Fruit fly (Drosophila melanogaster) whole organism, embryonic: Measurements from ENCODE around the gene Ugt305A1.

Experiments used
- ATbp ChIP-seq: fragments of 200-800 bp; sonication (Bioruptor generic); optimal IDR thresholded peaks from 2 replicates; lab custom pipeline; 2017; ENCODE audit warnings: missing biosample characterization, mild to moderate bottlenecking, missing genetic modification characterization, missing genetic modification reagents
- Adf1 ChIP-seq: fragments of 200-800 bp; sonication (Bioruptor generic); IDR thresholded peaks from 2 replicates; pipeline ENCODE4 v1.3.6; 2022; ENCODE audit warnings: missing biosample characterization, missing genetic modification characterization
- Atf3 ChIP-seq: fragments of 200-800 bp; sonication (Bioruptor generic); optimal IDR thresholded peaks from 3 replicates; lab custom pipeline; 2016; ENCODE audit warnings: missing biosample characterization, missing genetic modification characterization
- B-H1 ChIP-seq: fragments of 200-800 bp; sonication (Bioruptor generic); IDR thresholded peaks from 3 replicates; pipeline ENCODE4 v1.3.6; 2022; ENCODE audit warnings: missing biosample characterization, missing genetic modification characterization
- Bteb2 ChIP-seq: fragments of 200-800 bp; sonication (Bioruptor generic); optimal IDR thresholded peaks from 2 replicates; lab custom pipeline; 2016; ENCODE audit warnings: missing biosample characterization, missing genetic modification characterization
- CG12071 ChIP-seq: fragments of 200-800 bp; sonication (Bioruptor generic); optimal IDR thresholded peaks from 3 replicates; lab custom pipeline; 2018; ENCODE audit warnings: missing biosample characterization, mild to moderate bottlenecking, missing genetic modification characterization
- CG12659 ChIP-seq: fragments of 200-800 bp; sonication (Bioruptor generic); optimal IDR thresholded peaks from 3 replicates; lab custom pipeline; 2017; ENCODE audit warnings: mild to moderate bottlenecking, missing biosample characterization, missing genetic modification reagents, missing genetic modification characterization
- CG13123 ChIP-seq: fragments of 200-800 bp; sonication (Bioruptor generic); optimal IDR thresholded peaks from 2 replicates; lab custom pipeline; 2016; ENCODE audit warnings: missing biosample characterization, missing genetic modification characterization
- CG14050 ChIP-seq: fragments of 200-800 bp; sonication (Bioruptor generic); IDR thresholded peaks from 3 replicates; pipeline ENCODE4 v1.3.6; 2022; ENCODE audit warnings: missing biosample characterization, missing genetic modification characterization
- CG1529 ChIP-seq: fragments of 200-800 bp; sonication (Bioruptor generic); optimal IDR thresholded peaks from 3 replicates; lab custom pipeline; 2018; ENCODE audit warnings: missing biosample characterization, missing genetic modification characterization
- CG15514 ChIP-seq: fragments of 200-800 bp; sonication (Bioruptor generic); optimal IDR thresholded peaks from 3 replicates; lab custom pipeline; 2017; ENCODE audit warnings: missing biosample characterization, missing genetic modification characterization, mild to moderate bottlenecking, moderate library complexity, missing genetic modification reagents
- CG1603 ChIP-seq: fragments of 200-800 bp; sonication (Bioruptor generic); optimal IDR thresholded peaks from 2 replicates; lab custom pipeline; 2019; ENCODE audit warnings: missing biosample characterization, mild to moderate bottlenecking, missing genetic modification characterization, moderate library complexity
- CG17186 ChIP-seq: fragments of 200-800 bp; sonication (Bioruptor generic); optimal IDR thresholded peaks from 3 replicates; lab custom pipeline; 2017; ENCODE audit warnings: missing biosample characterization, missing genetic modification reagents, missing genetic modification characterization
- CG17359 ChIP-seq: fragments of 200-800 bp; sonication (Bioruptor generic); optimal IDR thresholded peaks from 3 replicates; lab custom pipeline; 2018; ENCODE audit warnings: missing biosample characterization, mild to moderate bottlenecking, missing genetic modification characterization, moderate library complexity
- CG17802 ChIP-seq: fragments of 200-800 bp; sonication (Bioruptor generic); optimal IDR thresholded peaks from 2 replicates; lab custom pipeline; 2018; ENCODE audit warnings: missing biosample characterization, mild to moderate bottlenecking, missing genetic modification characterization, moderate library complexity
- CG2116 ChIP-seq: fragments of 200-800 bp; sonication (Bioruptor generic); optimal IDR thresholded peaks from 3 replicates; lab custom pipeline; 2018; ENCODE audit warnings: missing biosample characterization, mild to moderate bottlenecking, missing genetic modification characterization
- CG30403 ChIP-seq: fragments of 200-800 bp; sonication (Bioruptor generic); optimal IDR thresholded peaks from 3 replicates; lab custom pipeline; 2016; ENCODE audit warnings: missing biosample characterization, missing genetic modification characterization
- CG31441 ChIP-seq: fragments of 200-800 bp; sonication (Bioruptor generic); IDR thresholded peaks from 2 replicates; pipeline ENCODE4 v1.3.6; 2022; ENCODE audit warnings: missing biosample characterization, missing genetic modification characterization
- Dad ChIP-seq: fragments of 200-800 bp; sonication (Bioruptor generic); optimal IDR thresholded peaks from 3 replicates; lab custom pipeline; 2016; ENCODE audit warnings: missing biosample characterization, missing genetic modification characterization
- Doc3 ChIP-seq: fragments of 200-800 bp; sonication (Bioruptor generic); IDR thresholded peaks from 3 replicates; pipeline ENCODE4 v1.3.6; 2022; ENCODE audit warnings: missing biosample characterization, missing genetic modification characterization; ENCODE audit not compliant: partially characterized antibody
- E2f2 ChIP-seq: fragments of 200-800 bp; sonication (Bioruptor generic); IDR thresholded peaks from 2 replicates; pipeline ENCODE4 v1.3.6; 2022; ENCODE audit warnings: missing biosample characterization, missing genetic modification characterization
- Ets65A ChIP-seq: fragments of 200-800 bp; sonication (Bioruptor generic); peaks from one replicate; lab custom pipeline; 2016; ENCODE audit warnings: missing biosample characterization, missing genetic modification characterization
- Fer3 ChIP-seq: fragments of 200-800 bp; sonication (Bioruptor generic); optimal IDR thresholded peaks from 2 replicates; lab custom pipeline; 2018; ENCODE audit warnings: missing biosample characterization, mild to moderate bottlenecking, missing genetic modification characterization, moderate library complexity
- Jarid2 ChIP-seq: fragments of 200-800 bp; sonication (Bioruptor generic); optimal IDR thresholded peaks from 3 replicates; lab custom pipeline; 2017; ENCODE audit warnings: mild to moderate bottlenecking, missing biosample characterization, missing genetic modification reagents, missing genetic modification characterization
- PHDP ChIP-seq: fragments of 200-800 bp; sonication (Bioruptor generic); optimal IDR thresholded peaks from 3 replicates; lab custom pipeline; 2018; ENCODE audit warnings: missing biosample characterization, mild to moderate bottlenecking, missing genetic modification characterization, moderate library complexity
- Side ChIP-seq: fragments of 200-800 bp; sonication (Bioruptor generic); optimal IDR thresholded peaks from 2 replicates; lab custom pipeline; 2016; ENCODE audit warnings: missing biosample characterization, missing genetic modification characterization
- Sox102F ChIP-seq: fragments of 200-800 bp; sonication (Bioruptor generic); optimal IDR thresholded peaks from 2 replicates; lab custom pipeline; 2018; ENCODE audit warnings: missing biosample characterization, mild to moderate bottlenecking, missing genetic modification characterization, moderate library complexity
- bigmax ChIP-seq: fragments of 200-800 bp; sonication (Bioruptor generic); optimal IDR thresholded peaks from 2 replicates; lab custom pipeline; 2018; ENCODE audit warnings: missing biosample characterization, mild to moderate bottlenecking, missing genetic modification characterization
- bsh ChIP-seq, 2 experiments: fragments of 200-800 bp; sonication (Bioruptor generic); optimal IDR thresholded peaks; 2 replicates each; lab custom pipeline; 2017 to 2018; ENCODE audit warnings: mild to moderate bottlenecking in 2 of 2, missing biosample characterization in 2 of 2, missing genetic modification characterization in 2 of 2, moderate library complexity in 1 of 2
- cad ChIP-seq: fragments of >200 bp; optimal IDR thresholded peaks from 2 replicates; lab custom pipeline; 2017; ENCODE audit warnings: missing biosample characterization, missing genetic modification characterization
- cg ChIP-seq: fragments of 200-800 bp; sonication (Bioruptor generic); optimal IDR thresholded peaks from 3 replicates; lab custom pipeline; 2019; ENCODE audit warnings: missing biosample characterization, mild to moderate bottlenecking, missing genetic modification characterization, moderate library complexity
- da ChIP-seq: fragments of 200-800 bp; sonication (Bioruptor generic); optimal IDR thresholded peaks from 2 replicates; lab custom pipeline; 2016; ENCODE audit warnings: missing biosample characterization, missing genetic modification characterization
- dimm ChIP-seq: fragments of 200-800 bp; sonication (Bioruptor generic); IDR thresholded peaks from 2 replicates; pipeline ENCODE4 v1.3.6; 2022; ENCODE audit warnings: missing biosample characterization, missing genetic modification characterization
- ems ChIP-seq: fragments of 200-800 bp; sonication (Bioruptor generic); optimal IDR thresholded peaks from 3 replicates; lab custom pipeline; 2016; ENCODE audit warnings: missing biosample characterization, missing genetic modification characterization
- en ChIP-seq: fragments of 200-800 bp; sonication (Bioruptor generic); optimal IDR thresholded peaks from 2 replicates; lab custom pipeline; 2016; ENCODE audit warnings: missing biosample characterization, missing genetic modification characterization
- fru ChIP-seq: fragments of >200 bp; optimal IDR thresholded peaks from 2 replicates; lab custom pipeline; 2017
- gcm2 ChIP-seq: fragments of 200-800 bp; sonication (Bioruptor generic); optimal IDR thresholded peaks from 2 replicates; lab custom pipeline; 2016; ENCODE audit warnings: missing biosample characterization, missing genetic modification characterization
- gro ChIP-seq: fragments of 200-800 bp; sonication (Bioruptor generic); optimal IDR thresholded peaks from 2 replicates; lab custom pipeline; 2016; ENCODE audit warnings: missing biosample characterization, missing genetic modification characterization
- insv ChIP-seq, 2 experiments: fragments of 200-800 bp; sonication (Bioruptor generic); optimal IDR thresholded peaks; 3 replicates each; lab custom pipeline; 2016 to 2018; ENCODE audit warnings: missing biosample characterization in 2 of 2, missing genetic modification characterization in 2 of 2
- lilli ChIP-seq: fragments of 200-800 bp; sonication (Bioruptor generic); optimal IDR thresholded peaks from 3 replicates; lab custom pipeline; 2016; ENCODE audit warnings: missing biosample characterization, missing genetic modification characterization
- mam ChIP-seq: fragments of 200-800 bp; sonication (Bioruptor generic); optimal IDR thresholded peaks from 3 replicates; lab custom pipeline; 2016; ENCODE audit warnings: missing biosample characterization, missing genetic modification characterization
- nerfin-1 ChIP-seq: fragments of 200-800 bp; sonication (Bioruptor generic); optimal IDR thresholded peaks from 3 replicates; lab custom pipeline; 2019; ENCODE audit warnings: missing biosample characterization, mild to moderate bottlenecking, missing genetic modification characterization, moderate library complexity
- nmo ChIP-seq: fragments of 200-800 bp; sonication (Bioruptor generic); optimal IDR thresholded peaks from 2 replicates; lab custom pipeline; 2018; ENCODE audit warnings: missing biosample characterization, mild to moderate bottlenecking, missing genetic modification characterization, moderate library complexity
- otp ChIP-seq: fragments of 200-800 bp; sonication (Bioruptor generic); IDR thresholded peaks from 3 replicates; pipeline ENCODE4, ENCODE4 v1.3.6; 2022; ENCODE audit warnings: missing biosample characterization, missing genetic modification characterization
- pita ChIP-seq: fragments of 200-800 bp; sonication (Bioruptor generic); optimal IDR thresholded peaks from 2 replicates; lab custom pipeline; 2017; ENCODE audit warnings: missing biosample characterization, mild to moderate bottlenecking, missing genetic modification characterization
- prd ChIP-seq, 3 experiments: fragments of >200 bp in 2 of 3; fragments of 200-800 bp in 1 of 3; sonication (Bioruptor generic) in 1 of 3; optimal IDR thresholded peaks in 2 of 3; IDR thresholded peaks in 1 of 3; 2 replicates in 2 of 3; 3 replicates in 1 of 3; pipeline versions ENCODE4 v1.3.6 to Lab custom; 2017 to 2022; ENCODE audit warnings: missing biosample characterization in 1 of 3, missing genetic modification characterization in 1 of 3
- ranshi ChIP-seq: fragments of 200-800 bp; sonication (Bioruptor generic); IDR thresholded peaks from 2 replicates; pipeline ENCODE4 v1.3.6; 2022; ENCODE audit warnings: missing biosample characterization, missing genetic modification characterization
- ro ChIP-seq: fragments of 200-800 bp; sonication (Bioruptor generic); IDR thresholded peaks from 2 replicates; pipeline ENCODE4 v1.3.6; 2022; ENCODE audit warnings: missing biosample characterization, missing genetic modification characterization
- row ChIP-seq: fragments of 200-800 bp; sonication (Bioruptor generic); IDR thresholded peaks from 3 replicates; pipeline ENCODE4 v1.3.6; 2022; ENCODE audit warnings: missing biosample characterization, missing genetic modification characterization
- salm ChIP-seq: fragments of 200-800 bp; sonication (Bioruptor generic); optimal IDR thresholded peaks from 2 replicates; lab custom pipeline; 2018; ENCODE audit warnings: missing biosample characterization, mild to moderate bottlenecking, missing genetic modification characterization
- tup ChIP-seq: fragments of 200-800 bp; sonication (Bioruptor generic); optimal IDR thresholded peaks from 2 replicates; lab custom pipeline; 2016; ENCODE audit warnings: missing biosample characterization, mild to moderate bottlenecking, missing genetic modification characterization, moderate library complexity
- tx ChIP-seq: fragments of 200-800 bp; sonication (Bioruptor generic); optimal IDR thresholded peaks from 2 replicates; lab custom pipeline; 2016; ENCODE audit warnings: missing biosample characterization, missing genetic modification characterization

The Ugt305A1 gene

dm6 chr3L:4014349-4014748 is 45.2 kb upstream of the Ugt305A1 start (continued):
- TF ChIP-seq en, result no peak
- no peak for TF ChIP-seq Atf3
- no peak for TF ChIP-seq Doc3
- no peak for TF ChIP-seq CG17359 (tag; lab: Kevin White, UChicago)
- no peak for TF ChIP-seq fru (lab: Kevin White, UChicago)
- TF ChIP-seq CG2116 (GFP tag; lab: Kevin White, UChicago), result no peak
- no peak for TF ChIP-seq tup (GFP tag; lab: Kevin White, UChicago)
- no peak for TF ChIP-seq dimm (GFP tag; lab: Robert Waterston, UW)
- TF ChIP-seq CG15514 (GFP tag; lab: Kevin White, UChicago), result no peak
- no peak for TF ChIP-seq CG14050
- peak; percentile 14 for TF ChIP-seq nmo (GFP tag; lab: Kevin White, UChicago)
- TF ChIP-seq ems (GFP tag; lab: Kevin White, UChicago), result no peak
- no peak for TF ChIP-seq nerfin-1 (tag; lab: Kevin White, UChicago)
- TF ChIP-seq CG17186, result no peak
- TF ChIP-seq E2f2 (GFP tag; lab: Robert Waterston, UW), result no peak
- no peak for TF ChIP-seq tx (GFP tag; lab: Kevin White, UChicago)
- no peak for TF ChIP-seq Dad (GFP tag; lab: Kevin White, UChicago)
- no peak for TF ChIP-seq CG1529
- no peak for TF ChIP-seq ro (GFP tag; lab: Robert Waterston, UW)
- no peak for TF ChIP-seq pita (GFP tag; lab: Kevin White, UChicago)
- TF ChIP-seq gcm2 (GFP tag; lab: Kevin White, UChicago), result no peak
- no peak for TF ChIP-seq prd (optimal IDR thresholded peaks at IDR 0.05; lab: Kevin White, UChicago)
- TF ChIP-seq prd (GFP tag; IDR thresholded peaks at IDR 0.05; lab: Robert Waterston, UW), result peak; percentile 46; the same call in 1 of the 3 replicates
- no peak for TF ChIP-seq cad (GFP tag; lab: Kevin White, UChicago)
- no peak for TF ChIP-seq CG13123
- no peak for TF ChIP-seq gro
- no peak for TF ChIP-seq Bteb2
- no peak for TF ChIP-seq PHDP (tag; lab: Kevin White, UChicago)
- TF ChIP-seq CG31441 (GFP tag; lab: Robert Waterston, UW), result 0 out of 2 replicates have a peak, but pooled peaks have one; percentile 16
- TF ChIP-seq mam (GFP tag; lab: Kevin White, UChicago), result no peak
- no peak for TF ChIP-seq Side (GFP tag; lab: Kevin White, UChicago)
- no peak for TF ChIP-seq da (GFP tag; lab: Kevin White, UChicago)
- TF ChIP-seq otp (GFP tag; lab: Robert Waterston, UW), result 0 out of 3 replicates have a peak, but pooled peaks have one; percentile 32
- TF ChIP-seq bigmax, result no peak
- no peak for TF ChIP-seq ATbp
- TF ChIP-seq B-H1 (GFP tag; lab: Robert Waterston, UW), result no peak
- no peak for TF ChIP-seq CG17802
- peak; percentile 93 for TF ChIP-seq Ets65A
- TF ChIP-seq ranshi (GFP tag; lab: Robert Waterston, UW), result no peak
- TF ChIP-seq lilli, result no peak
- TF ChIP-seq bsh (GFP tag; optimal IDR thresholded peaks at IDR 0.05; lab: Kevin White, UChicago), result peak in 1 of 2 experiments; percentile 39
- TF ChIP-seq Adf1 (GFP tag; lab: Robert Waterston, UW), result no peak
- no peak for TF ChIP-seq cg
- TF ChIP-seq CG12659 (GFP tag; lab: Kevin White, UChicago), result no peak
- TF ChIP-seq insv (GFP tag; optimal IDR thresholded peaks at IDR 0.05; lab: Kevin White, UChicago), result no peak
- TF ChIP-seq Sox102F (GFP tag; lab: Kevin White, UChicago), result peak; percentile 25
- no peak for TF ChIP-seq CG30403 (GFP tag; lab: Kevin White, UChicago)
- no peak for TF ChIP-seq CG12071 (GFP tag; lab: Kevin White, UChicago)
- TF ChIP-seq salm (tag; lab: Kevin White, UChicago), result no peak
- TF ChIP-seq row, result peak; percentile 28; the same call in 1 of the 3 replicates
- peak; percentile 36 for TF ChIP-seq CG1603 (tag; lab: Kevin White, UChicago)
- TF ChIP-seq Fer3 (tag; lab: Kevin White, UChicago), result no peak
- no peak for TF ChIP-seq Jarid2 (GFP tag; lab: Kevin White, UChicago)
